Fruit fly (Drosophila melanogaster) S2 (cell line): ENCODE data around the gene Rab3-GEF.

Experiments
- CG8478 ChIP-seq: fragments of >200 bp; optimal IDR thresholded peaks from 2 replicates; lab custom pipeline; 2018
- CTCF ChIP-seq, 2 experiments: fragments of >200 bp; optimal IDR thresholded peaks; 2 replicates each; lab custom pipeline; 2018

- TF ChIP-seq CG8478 (lab: Kevin White, UChicago) (no peak), CTCF (optimal IDR thresholded peaks at IDR 0.05; lab: Kevin White, UChicago) (no peak)
These were observed 11.1 kb upstream of the Rab3-GEF start for dm6 chrX:15078394-15078793.
